Fruit fly (Drosophila melanogaster) whole organism, embryonic: ENCODE data around the gene CG8892.

Experiments used
- Ada2b ChIP-seq: fragments of 200-800 bp; sonication (Bioruptor generic); IDR thresholded peaks from 2 replicates; pipeline ENCODE4 v1.3.6; 2022; ENCODE audit warnings: missing biosample characterization, missing genetic modification characterization
- Atf3 ChIP-seq: fragments of 200-800 bp; sonication (Bioruptor generic); optimal IDR thresholded peaks from 3 replicates; lab custom pipeline; 2016; ENCODE audit warnings: missing biosample characterization, missing genetic modification characterization
- Bgb ChIP-seq: fragments of 200-800 bp; sonication (Bioruptor generic); IDR thresholded peaks from 2 replicates; pipeline ENCODE4 v1.3.6; 2022; ENCODE audit warnings: missing biosample characterization, missing genetic modification characterization; ENCODE audit not compliant: partially characterized antibody
- CG10274 ChIP-seq: fragments of 200-800 bp; sonication (Bioruptor generic); optimal IDR thresholded peaks from 3 replicates; lab custom pipeline; 2017; ENCODE audit warnings: missing biosample characterization, mild to moderate bottlenecking, missing genetic modification characterization
- CG10462 ChIP-seq: fragments of 200-800 bp; sonication (Bioruptor generic); optimal IDR thresholded peaks from 2 replicates; lab custom pipeline; 2016; ENCODE audit warnings: missing biosample characterization, missing genetic modification characterization
- CG12219 ChIP-seq: fragments of 200-800 bp; sonication (Bioruptor generic); optimal IDR thresholded peaks from 3 replicates; lab custom pipeline; 2018; ENCODE audit warnings: missing biosample characterization, mild to moderate bottlenecking, missing genetic modification characterization
- CG12391 ChIP-seq: fragments of 200-800 bp; sonication (Bioruptor generic); optimal IDR thresholded peaks from 3 replicates; lab custom pipeline; 2018; ENCODE audit warnings: missing biosample characterization, mild to moderate bottlenecking, missing genetic modification characterization, moderate library complexity
- CG12942 ChIP-seq: fragments of 200-800 bp; sonication (Bioruptor generic); optimal IDR thresholded peaks from 3 replicates; lab custom pipeline; 2016; ENCODE audit warnings: missing biosample characterization, missing genetic modification characterization
- CG13894 ChIP-seq: fragments of 200-800 bp; sonication (Bioruptor generic); optimal IDR thresholded peaks from 3 replicates; lab custom pipeline; 2018; ENCODE audit warnings: missing biosample characterization, mild to moderate bottlenecking, missing genetic modification characterization, moderate library complexity
- CG17912 ChIP-seq: fragments of 200-800 bp; sonication (Bioruptor generic); optimal IDR thresholded peaks from 2 replicates; lab custom pipeline; 2018; ENCODE audit warnings: missing biosample characterization, mild to moderate bottlenecking, missing genetic modification characterization
- CG2199 ChIP-seq: fragments of 200-800 bp; sonication (Bioruptor generic); IDR thresholded peaks from 3 replicates; pipeline ENCODE4 v1.3.6; 2022; ENCODE audit warnings: missing biosample characterization, missing genetic modification characterization
- CG2875 ChIP-seq: fragments of 200-800 bp; sonication (Bioruptor generic); optimal IDR thresholded peaks from 2 replicates; lab custom pipeline; 2017; ENCODE audit warnings: missing biosample characterization, mild to moderate bottlenecking, missing genetic modification characterization, missing genetic modification reagents
- CG3163 ChIP-seq: fragments of 200-800 bp; sonication (Bioruptor generic); optimal IDR thresholded peaks from 3 replicates; lab custom pipeline; 2016; ENCODE audit warnings: missing biosample characterization, missing genetic modification characterization
- CG4328 ChIP-seq: fragments of 200-800 bp; sonication (Bioruptor generic); optimal IDR thresholded peaks from 3 replicates; lab custom pipeline; 2017; ENCODE audit warnings: missing biosample characterization, missing genetic modification reagents, missing genetic modification characterization
- CG6254 ChIP-seq: fragments of 200-800 bp; sonication (Bioruptor generic); optimal IDR thresholded peaks from 3 replicates; lab custom pipeline; 2017; ENCODE audit warnings: mild to moderate bottlenecking, missing biosample characterization, missing genetic modification reagents, missing genetic modification characterization
- CG6683 ChIP-seq: fragments of 200-800 bp; sonication (Bioruptor generic); optimal IDR thresholded peaks from 2 replicates; lab custom pipeline; 2017; ENCODE audit warnings: missing biosample characterization, mild to moderate bottlenecking, missing genetic modification characterization, missing genetic modification reagents
- CG6791 ChIP-seq: fragments of 200-800 bp; sonication (Bioruptor generic); IDR thresholded peaks from 3 replicates; pipeline ENCODE4 v1.3.6; 2022; ENCODE audit warnings: missing biosample characterization, missing genetic modification characterization; ENCODE audit not compliant: partially characterized antibody
- CG7786 ChIP-seq: fragments of 200-800 bp; sonication (Bioruptor generic); optimal IDR thresholded peaks from 2 replicates; lab custom pipeline; 2016; ENCODE audit warnings: missing biosample characterization, missing genetic modification characterization
- CG8478 ChIP-seq: fragments of >200 bp; optimal IDR thresholded peaks from 2 replicates; lab custom pipeline; 2018
- CG8924 ChIP-seq: fragments of 200-800 bp; optimal IDR thresholded peaks from 3 replicates; lab custom pipeline; 2019; ENCODE audit warnings: missing biosample characterization, mild to moderate bottlenecking, missing genetic modification characterization, moderate library complexity
- CG9932 ChIP-seq: fragments of 200-800 bp; sonication (Bioruptor generic); IDR thresholded peaks from 2 replicates; pipeline ENCODE4 v1.3.6; 2022; ENCODE audit warnings: missing biosample characterization, missing genetic modification characterization
- Camta ChIP-seq: fragments of 200-800 bp; sonication (Bioruptor generic); optimal IDR thresholded peaks from 2 replicates; lab custom pipeline; 2016; ENCODE audit warnings: missing biosample characterization, missing genetic modification characterization
- Dbx ChIP-seq: fragments of 200-800 bp; sonication (Bioruptor generic); IDR thresholded peaks from 3 replicates; pipeline ENCODE4 v1.3.6; 2022; ENCODE audit warnings: missing biosample characterization, missing genetic modification characterization
- Fer3 ChIP-seq: fragments of 200-800 bp; sonication (Bioruptor generic); optimal IDR thresholded peaks from 2 replicates; lab custom pipeline; 2018; ENCODE audit warnings: missing biosample characterization, mild to moderate bottlenecking, missing genetic modification characterization, moderate library complexity
- HLH3B ChIP-seq: fragments of 200-800 bp; sonication (Bioruptor generic); IDR thresholded peaks from 2 replicates; pipeline ENCODE4 v1.3.6; 2022; ENCODE audit warnings: missing biosample characterization, missing genetic modification characterization
- Hr78 ChIP-seq, 2 experiments: fragments of 200-800 bp in 1 of 2; fragments of >200 bp in 1 of 2; sonication (Bioruptor generic) in 1 of 2; optimal IDR thresholded peaks; 2 replicates each; lab custom pipeline; 2017 to 2019; ENCODE audit warnings: missing biosample characterization in 2 of 2, missing genetic modification characterization in 2 of 2, mild to moderate bottlenecking in 1 of 2, moderate library complexity in 1 of 2
- Lim3 ChIP-seq: fragments of 200-800 bp; sonication (Bioruptor generic); IDR thresholded peaks from 2 replicates; pipeline ENCODE4 v1.3.6; 2022; ENCODE audit warnings: missing biosample characterization, missing genetic modification characterization
- Rfx ChIP-seq: fragments of 200-800 bp; sonication (Bioruptor generic); IDR thresholded peaks from 2 replicates; pipeline ENCODE4 v1.3.6; 2022; ENCODE audit warnings: missing biosample characterization, missing genetic modification characterization
- TFAM ChIP-seq: fragments of 200-800 bp; sonication (Bioruptor generic); optimal IDR thresholded peaks from 2 replicates; lab custom pipeline; 2017; ENCODE audit warnings: missing biosample characterization, missing genetic modification characterization, inconsistent platforms
- Usf ChIP-seq: fragments of 200-800 bp; sonication (Bioruptor generic); optimal IDR thresholded peaks from 2 replicates; lab custom pipeline; 2017; ENCODE audit warnings: missing genotype, missing biosample characterization, missing genetic modification characterization
- Vsx1 ChIP-seq: fragments of 200-800 bp; sonication (Bioruptor generic); optimal IDR thresholded peaks from 2 replicates; lab custom pipeline; 2017; ENCODE audit warnings: missing biosample characterization, mild to moderate bottlenecking, missing genetic modification characterization, missing genetic modification reagents
- bab2 ChIP-seq: fragments of 200-800 bp; sonication (Bioruptor generic); optimal IDR thresholded peaks from 2 replicates; lab custom pipeline; 2016; ENCODE audit warnings: missing biosample characterization, missing genetic modification characterization
- chinmo ChIP-seq: fragments of 200-800 bp; sonication (Bioruptor generic); IDR thresholded peaks from 4 replicates; pipeline ENCODE4 v1.3.6; 2022; ENCODE audit warnings: missing biosample characterization, missing genetic modification characterization; ENCODE audit not compliant: partially characterized antibody
- ci ChIP-seq: fragments of 200-800 bp; sonication (Bioruptor generic); IDR thresholded peaks from 3 replicates; pipeline ENCODE4 v1.3.6; 2022; ENCODE audit warnings: missing biosample characterization, missing genetic modification characterization
- crp ChIP-seq, 2 experiments: fragments of 200-800 bp; sonication (Bioruptor generic); optimal IDR thresholded peaks; 2 replicates in 1 of 2; 3 replicates in 1 of 2; lab custom pipeline; 2017; ENCODE audit warnings: missing biosample characterization in 2 of 2, missing genetic modification characterization in 2 of 2, mild to moderate bottlenecking in 1 of 2, moderate library complexity in 1 of 2
- cwo ChIP-seq: fragments of 200-800 bp; sonication (Bioruptor generic); optimal IDR thresholded peaks from 3 replicates; lab custom pipeline; 2017; ENCODE audit warnings: missing biosample characterization, missing genetic modification characterization, mild to moderate bottlenecking, moderate library complexity, missing genetic modification reagents
- dmrt99B ChIP-seq: fragments of 200-800 bp; sonication (Bioruptor generic); optimal IDR thresholded peaks from 2 replicates; lab custom pipeline; 2018; ENCODE audit warnings: missing biosample characterization, mild to moderate bottlenecking, missing genetic modification characterization, moderate library complexity
- fd96Cb ChIP-seq: fragments of 200-800 bp; sonication (Bioruptor generic); optimal IDR thresholded peaks from 2 replicates; lab custom pipeline; 2018; ENCODE audit warnings: missing biosample characterization, mild to moderate bottlenecking, missing genetic modification characterization, moderate library complexity
- lbe ChIP-seq: fragments of 200-800 bp; sonication (Bioruptor generic); optimal IDR thresholded peaks from 2 replicates; lab custom pipeline; 2016; ENCODE audit warnings: missing biosample characterization, mild to moderate bottlenecking, missing genetic modification characterization
- lilli ChIP-seq: fragments of 200-800 bp; sonication (Bioruptor generic); optimal IDR thresholded peaks from 3 replicates; lab custom pipeline; 2016; ENCODE audit warnings: missing biosample characterization, missing genetic modification characterization
- lov ChIP-seq, 2 experiments: fragments of 200-800 bp in 1 of 2; fragments of >200 bp in 1 of 2; sonication (Bioruptor generic) in 1 of 2; IDR thresholded peaks in 1 of 2; optimal IDR thresholded peaks in 1 of 2; 2 replicates in 1 of 2; 3 replicates in 1 of 2; pipeline versions ENCODE4 v1.3.6 to Lab custom; 2017 to 2022; ENCODE audit warnings: missing biosample characterization in 1 of 2, missing genetic modification characterization in 1 of 2
- psq ChIP-seq: fragments of 200-800 bp; sonication (Bioruptor generic); optimal IDR thresholded peaks from 2 replicates; lab custom pipeline; 2017; ENCODE audit warnings: missing biosample characterization, missing genetic modification characterization
- pum ChIP-seq: fragments of 200-800 bp; sonication (Bioruptor generic); optimal IDR thresholded peaks from 2 replicates; lab custom pipeline; 2016; ENCODE audit warnings: missing biosample characterization, missing genetic modification characterization
- sens ChIP-seq: fragments of 200-800 bp; sonication (Bioruptor generic); peaks from one replicate; lab custom pipeline; 2016; ENCODE audit warnings: missing biosample characterization, missing genetic modification characterization
- sim ChIP-seq: fragments of 200-800 bp; sonication (Bioruptor generic); IDR thresholded peaks from 2 replicates; pipeline ENCODE4 v1.3.6; 2022; ENCODE audit warnings: missing biosample characterization, missing genetic modification characterization
- sisA ChIP-seq: fragments of 200-800 bp; sonication (Bioruptor generic); IDR thresholded peaks from 2 replicates; pipeline ENCODE4 v1.3.6; 2022; ENCODE audit warnings: missing biosample characterization, missing genetic modification characterization
- sr ChIP-seq: fragments of 200-800 bp; sonication (Bioruptor generic); IDR thresholded peaks from 3 replicates; pipeline ENCODE4 v1.3.6; 2022; ENCODE audit warnings: missing biosample characterization, missing genetic modification characterization
- wor ChIP-seq: fragments of 200-800 bp; sonication (Bioruptor generic); IDR thresholded peaks from 2 replicates; pipeline ENCODE4 v1.3.6; 2022; ENCODE audit warnings: missing biosample characterization, missing genetic modification characterization
- yki ChIP-seq: fragments of >200 bp; optimal IDR thresholded peaks from 3 replicates; lab custom pipeline; 2018
- z ChIP-seq: fragments of 200-800 bp; sonication (Bioruptor generic); IDR thresholded peaks from 3 replicates; pipeline ENCODE4 v1.3.6; 2022; ENCODE audit warnings: missing biosample characterization, missing genetic modification characterization

Gene CG8892

DNA sequence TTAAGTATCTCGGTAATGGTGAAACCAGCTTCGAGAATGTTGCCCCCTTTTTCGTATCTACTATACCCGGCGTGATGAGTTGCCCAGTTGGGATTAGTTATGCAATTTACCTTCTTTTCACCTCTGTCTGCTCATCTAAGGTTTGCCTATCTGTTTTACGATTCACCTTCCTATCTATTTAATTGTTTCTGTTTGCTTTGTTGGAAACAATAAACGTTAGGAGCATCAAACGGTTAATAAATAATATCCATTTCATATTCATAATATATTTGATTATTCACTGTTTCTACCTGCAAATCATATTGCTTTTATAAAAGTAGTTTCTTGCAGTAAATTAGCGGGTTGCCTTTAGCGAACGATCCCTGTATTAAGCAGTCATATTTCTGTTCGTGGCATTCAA is 25.9 kb upstream of the CG8892 start (continued):
- peak; percentile 14 for TF ChIP-seq cwo
- no peak for TF ChIP-seq CG2199
- no peak for TF ChIP-seq lbe (GFP tag; lab: Kevin White, UChicago)
- no peak for TF ChIP-seq yki (lab: Kevin White, UChicago)
- no peak for TF ChIP-seq wor (GFP tag; lab: Robert Waterston, UW)
- no peak for TF ChIP-seq CG6683 (GFP tag; lab: Kevin White, UChicago)
- TF ChIP-seq TFAM = no peak
- no peak for TF ChIP-seq Usf (GFP tag; lab: Kevin White, UChicago)
- no peak for TF ChIP-seq CG10274 (GFP tag; lab: Kevin White, UChicago)
- no peak for TF ChIP-seq CG2875 (GFP tag; lab: Kevin White, UChicago)
- no peak for TF ChIP-seq Camta
- TF ChIP-seq CG12942 (GFP tag; lab: Kevin White, UChicago) = no peak
- TF ChIP-seq lilli = no peak
- TF ChIP-seq CG12391 (tag; lab: Kevin White, UChicago) = no peak
- no peak for TF ChIP-seq CG13894
- TF ChIP-seq Rfx (GFP tag; lab: Robert Waterston, UW) = peak; percentile 8; the same call in 1 of the 2 replicates
- no peak for TF ChIP-seq bab2 (GFP tag; lab: Kevin White, UChicago)
- peak; percentile 20; the same call in 1 of the 2 replicates for TF ChIP-seq CG9932 (GFP tag; lab: Robert Waterston, UW)
- no peak for TF ChIP-seq sim (GFP tag; lab: Robert Waterston, UW)
- no peak for TF ChIP-seq CG6254 (GFP tag; lab: Kevin White, UChicago)
- no peak for TF ChIP-seq CG4328 (GFP tag; lab: Kevin White, UChicago)
- no peak for TF ChIP-seq Lim3 (GFP tag; lab: Robert Waterston, UW)
- TF ChIP-seq, all 482 proteins: peak for 14

DNA sequence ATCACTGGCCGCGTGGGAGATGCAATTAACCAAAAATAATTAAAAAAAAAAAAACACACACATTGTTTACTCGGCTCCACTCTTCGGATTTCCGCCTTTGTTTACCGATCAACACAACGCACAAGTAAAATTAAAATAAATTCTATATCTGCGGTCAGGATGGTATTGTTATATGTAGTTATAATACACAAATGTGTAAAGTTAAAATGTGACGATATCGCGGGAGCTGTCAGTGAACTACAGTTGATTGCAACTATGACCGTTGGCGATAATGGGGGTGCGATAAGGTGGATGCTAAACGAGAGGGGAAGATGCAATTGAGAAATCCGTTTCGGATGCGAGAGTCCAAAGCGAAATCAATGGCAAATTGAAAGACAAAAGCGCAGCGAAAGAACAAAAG is 24.9 kb upstream of the CG8892 start:
- TF ChIP-seq Atf3 (GFP tag; lab: Kevin White, UChicago) (no peak), sens (GFP tag; lab: Kevin White, UChicago) (peak; percentile 55), sr (GFP tag; lab: Robert Waterston, UW) (peak; percentile 24; the same call in 1 of the 3 replicates), CG7786 (GFP tag; lab: Kevin White, UChicago) (no peak)

DNA sequence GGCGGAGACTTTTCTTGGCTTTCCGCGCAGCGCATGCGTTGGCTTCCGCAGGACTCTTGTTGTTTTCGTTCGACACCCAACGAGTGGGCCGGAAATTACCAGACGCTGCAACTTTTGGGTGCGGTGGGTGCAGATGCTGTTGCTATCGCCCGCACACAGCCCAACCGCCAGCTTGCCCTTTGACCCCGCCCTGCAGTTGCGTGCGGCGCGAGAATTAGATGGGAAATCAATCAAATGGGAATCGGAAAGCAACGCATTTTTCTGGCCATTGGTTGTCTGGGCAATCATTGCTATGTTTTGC is 24.0 kb upstream of the CG8892 start:
- TF ChIP-seq psq (GFP tag; lab: Kevin White, UChicago) (no peak), ci (GFP tag; lab: Robert Waterston, UW) (no peak), Dbx (GFP tag; lab: Robert Waterston, UW) (no peak), Vsx1 (GFP tag; lab: Kevin White, UChicago) (no peak), Fer3 (no peak), dmrt99B (tag; lab: Kevin White, UChicago) (no peak), HLH3B (no peak), z (0 out of 3 replicates have a peak, but pooled peaks have one; percentile 24), CG6791 (GFP tag; lab: Robert Waterston, UW) (0 out of 3 replicates have a peak, but pooled peaks have one; percentile 26), CG8924 (tag; lab: Kevin White, UChicago) (no peak), CG8478 (no peak), Hr78 (GFP tag; optimal IDR thresholded peaks at IDR 0.05; lab: Kevin White, UChicago) (peak in 1 of 2 experiments; percentile 89), sisA (no peak), Bgb (GFP tag; lab: Robert Waterston, UW) (no peak), lov (optimal IDR thresholded peaks at IDR 0.05; lab: Kevin White, UChicago) (no peak), lov (GFP tag; IDR thresholded peaks at IDR 0.05; lab: Robert Waterston, UW) (no peak), CG12219 (no peak), crp (GFP tag; optimal IDR thresholded peaks at IDR 0.05; lab: Kevin White, UChicago) (no peak), CG10462 (GFP tag; lab: Kevin White, UChicago) (no peak), pum (no peak), CG17912 (GFP tag; lab: Kevin White, UChicago) (no peak), fd96Cb (tag; lab: Kevin White, UChicago) (no peak), CG3163 (GFP tag; lab: Kevin White, UChicago) (no peak), chinmo (0 out of 4 replicates have a peak, but pooled peaks have one; percentile 52), Ada2b (GFP tag; lab: Robert Waterston, UW) (no peak)
